Fruit fly (Drosophila melanogaster) whole organism, embryonic: Measurements from ENCODE around the gene CG14269.

Experiments
- CG10366 ChIP-seq: fragments of 200-800 bp; sonication (Bioruptor generic); IDR thresholded peaks from 2 replicates; pipeline ENCODE4 v1.3.6; 2022; ENCODE audit warnings: missing biosample characterization, missing genetic modification characterization
- CG12155 ChIP-seq: fragments of 200-800 bp; sonication (Bioruptor generic); optimal IDR thresholded peaks from 3 replicates; lab custom pipeline; 2016; ENCODE audit warnings: missing biosample characterization, missing genetic modification characterization
- CG12769 ChIP-seq: fragments of 200-800 bp; sonication (Bioruptor generic); optimal IDR thresholded peaks from 2 replicates; lab custom pipeline; 2019; ENCODE audit warnings: missing biosample characterization, mild to moderate bottlenecking, missing genetic modification characterization, moderate library complexity
- CG13123 ChIP-seq: fragments of 200-800 bp; sonication (Bioruptor generic); optimal IDR thresholded peaks from 2 replicates; lab custom pipeline; 2016; ENCODE audit warnings: missing biosample characterization, missing genetic modification characterization
- CG15269 ChIP-seq: fragments of 200-800 bp; sonication (Bioruptor generic); optimal IDR thresholded peaks from 2 replicates; lab custom pipeline; 2018; ENCODE audit warnings: missing biosample characterization, mild to moderate bottlenecking, missing genetic modification characterization, moderate library complexity
- CG1832 ChIP-seq: fragments of 200-800 bp; sonication (Bioruptor generic); optimal IDR thresholded peaks from 2 replicates; lab custom pipeline; 2017; ENCODE audit warnings: missing biosample characterization, mild to moderate bottlenecking, missing genetic modification characterization, inconsistent platforms
- CG2875 ChIP-seq: fragments of 200-800 bp; sonication (Bioruptor generic); optimal IDR thresholded peaks from 2 replicates; lab custom pipeline; 2017; ENCODE audit warnings: missing biosample characterization, mild to moderate bottlenecking, missing genetic modification characterization, missing genetic modification reagents
- CG32772 ChIP-seq: fragments of 200-800 bp; sonication (Bioruptor generic); IDR thresholded peaks from 2 replicates; pipeline ENCODE4 v1.3.6; 2022; ENCODE audit warnings: missing biosample characterization, missing genetic modification characterization
- CG34422 ChIP-seq: fragments of 200-800 bp; sonication (Bioruptor generic); IDR thresholded peaks from 3 replicates; pipeline ENCODE4 v1.3.6; 2022; ENCODE audit warnings: missing biosample characterization, missing genetic modification characterization
- CG3726 ChIP-seq: fragments of 200-800 bp; sonication (Bioruptor generic); IDR thresholded peaks from 3 replicates; pipeline ENCODE4, ENCODE4 v1.3.6; 2022; ENCODE audit warnings: missing biosample characterization, missing genetic modification characterization
- CG4730 ChIP-seq: fragments of 200-800 bp; sonication (Bioruptor generic); IDR thresholded peaks from 2 replicates; pipeline ENCODE4 v1.3.6; 2022; ENCODE audit warnings: missing biosample characterization, missing genetic modification characterization
- CG6683 ChIP-seq: fragments of 200-800 bp; sonication (Bioruptor generic); optimal IDR thresholded peaks from 2 replicates; lab custom pipeline; 2017; ENCODE audit warnings: missing biosample characterization, mild to moderate bottlenecking, missing genetic modification characterization, missing genetic modification reagents
- CG6689 ChIP-seq: fragments of 200-800 bp; sonication (Bioruptor generic); IDR thresholded peaks from 2 replicates; pipeline ENCODE4 v1.3.6; 2022; ENCODE audit warnings: missing biosample characterization, missing genetic modification characterization
- Dip3 ChIP-seq: fragments of 200-800 bp; sonication (Bioruptor generic); optimal IDR thresholded peaks from 3 replicates; lab custom pipeline; 2016; ENCODE audit warnings: missing biosample characterization, missing genetic modification characterization
- E2f1 ChIP-seq: fragments of 200-800 bp; sonication (Bioruptor generic); IDR thresholded peaks from 2 replicates; pipeline ENCODE4 v1.3.6; 2022; ENCODE audit warnings: missing biosample characterization, missing genetic modification characterization
- H2.0 ChIP-seq: fragments of 200-800 bp; sonication (Bioruptor generic); IDR thresholded peaks from 2 replicates; pipeline ENCODE4 v1.3.6; 2022; ENCODE audit warnings: missing biosample characterization, missing genetic modification characterization
- HLH4C ChIP-seq: fragments of 200-800 bp; sonication (Bioruptor generic); IDR thresholded peaks from 3 replicates; pipeline ENCODE4 v1.3.6; 2022; ENCODE audit warnings: missing biosample characterization, missing genetic modification characterization; ENCODE audit not compliant: partially characterized antibody
- Hr3 ChIP-seq: fragments of 200-800 bp; sonication (Bioruptor generic); optimal IDR thresholded peaks from 3 replicates; lab custom pipeline; 2016; ENCODE audit warnings: missing biosample characterization, missing genetic modification characterization
- Hr39 ChIP-seq: fragments of >200 bp; optimal IDR thresholded peaks from 2 replicates; lab custom pipeline; 2017
- Hsf ChIP-seq: fragments of 200-800 bp; sonication (Bioruptor generic); optimal IDR thresholded peaks from 3 replicates; lab custom pipeline; 2016; ENCODE audit warnings: missing biosample characterization, missing genetic modification characterization
- Lim3 ChIP-seq: fragments of 200-800 bp; sonication (Bioruptor generic); IDR thresholded peaks from 2 replicates; pipeline ENCODE4 v1.3.6; 2022; ENCODE audit warnings: missing biosample characterization, missing genetic modification characterization
- Myb ChIP-seq: fragments of 200-800 bp; sonication (Bioruptor generic); optimal IDR thresholded peaks from 2 replicates; lab custom pipeline; 2016; ENCODE audit warnings: missing biosample characterization, missing genetic modification characterization
- Oli ChIP-seq: fragments of 200-800 bp; sonication (Bioruptor generic); optimal IDR thresholded peaks from 2 replicates; lab custom pipeline; 2018; ENCODE audit warnings: missing biosample characterization, mild to moderate bottlenecking, missing genetic modification characterization, moderate library complexity
- Optix ChIP-seq: fragments of 200-800 bp; sonication (Bioruptor generic); IDR thresholded peaks from 3 replicates; pipeline ENCODE4 v1.3.6; 2022; ENCODE audit warnings: missing biosample characterization, missing genetic modification characterization
- Ptx1 ChIP-seq: fragments of 200-800 bp; sonication (Bioruptor generic); IDR thresholded peaks from 2 replicates; pipeline ENCODE4 v1.3.6; 2022; ENCODE audit warnings: missing biosample characterization, missing genetic modification characterization
- Sin3A ChIP-seq: fragments of >200 bp; optimal IDR thresholded peaks from 2 replicates; lab custom pipeline; 2018
- Sox102F ChIP-seq: fragments of 200-800 bp; sonication (Bioruptor generic); optimal IDR thresholded peaks from 2 replicates; lab custom pipeline; 2018; ENCODE audit warnings: missing biosample characterization, mild to moderate bottlenecking, missing genetic modification characterization, moderate library complexity
- Xbp1 ChIP-seq: fragments of 200-800 bp; sonication (Bioruptor generic); optimal IDR thresholded peaks from 3 replicates; lab custom pipeline; 2016; ENCODE audit warnings: missing biosample characterization, mild to moderate bottlenecking, missing genetic modification characterization
- br ChIP-seq: fragments of >200 bp; optimal IDR thresholded peaks from 2 replicates; lab custom pipeline; 2017
- chinmo ChIP-seq: fragments of 200-800 bp; sonication (Bioruptor generic); IDR thresholded peaks from 4 replicates; pipeline ENCODE4 v1.3.6; 2022; ENCODE audit warnings: missing biosample characterization, missing genetic modification characterization; ENCODE audit not compliant: partially characterized antibody
- dmrt11E ChIP-seq: fragments of 200-800 bp; sonication (Bioruptor generic); optimal IDR thresholded peaks from 3 replicates; lab custom pipeline; 2018; ENCODE audit warnings: missing biosample characterization, mild to moderate bottlenecking, missing genetic modification characterization, moderate library complexity
- ems ChIP-seq: fragments of 200-800 bp; sonication (Bioruptor generic); optimal IDR thresholded peaks from 3 replicates; lab custom pipeline; 2016; ENCODE audit warnings: missing biosample characterization, missing genetic modification characterization
- fd3F ChIP-seq: fragments of 200-800 bp; sonication (Bioruptor generic); optimal IDR thresholded peaks from 2 replicates; lab custom pipeline; 2018; ENCODE audit warnings: missing biosample characterization, mild to moderate bottlenecking, missing genetic modification characterization, moderate library complexity
- gcm ChIP-seq: fragments of 200-800 bp; sonication (Bioruptor generic); optimal IDR thresholded peaks from 2 replicates; lab custom pipeline; 2019; ENCODE audit warnings: missing biosample characterization, mild to moderate bottlenecking, missing genetic modification characterization, moderate library complexity
- gem ChIP-seq: fragments of 200-800 bp; sonication (Bioruptor generic); optimal IDR thresholded peaks from 2 replicates; lab custom pipeline; 2019; ENCODE audit warnings: missing biosample characterization, mild to moderate bottlenecking, missing genetic modification characterization, moderate library complexity
- ind ChIP-seq: fragments of 200-800 bp; sonication (Bioruptor generic); optimal IDR thresholded peaks from 3 replicates; lab custom pipeline; 2016; ENCODE audit warnings: missing biosample characterization, missing genetic modification characterization
- kay ChIP-seq: fragments of 200-800 bp; sonication (Bioruptor generic); optimal IDR thresholded peaks from 2 replicates; lab custom pipeline; 2016; ENCODE audit warnings: missing biosample characterization, missing genetic modification characterization
- nerfin-1 ChIP-seq: fragments of 200-800 bp; sonication (Bioruptor generic); optimal IDR thresholded peaks from 3 replicates; lab custom pipeline; 2019; ENCODE audit warnings: missing biosample characterization, mild to moderate bottlenecking, missing genetic modification characterization, moderate library complexity
- nmo ChIP-seq: fragments of 200-800 bp; sonication (Bioruptor generic); optimal IDR thresholded peaks from 2 replicates; lab custom pipeline; 2018; ENCODE audit warnings: missing biosample characterization, mild to moderate bottlenecking, missing genetic modification characterization, moderate library complexity
- pita ChIP-seq: fragments of 200-800 bp; sonication (Bioruptor generic); optimal IDR thresholded peaks from 2 replicates; lab custom pipeline; 2017; ENCODE audit warnings: missing biosample characterization, mild to moderate bottlenecking, missing genetic modification characterization
- ro ChIP-seq: fragments of 200-800 bp; sonication (Bioruptor generic); IDR thresholded peaks from 2 replicates; pipeline ENCODE4 v1.3.6; 2022; ENCODE audit warnings: missing biosample characterization, missing genetic modification characterization
- run ChIP-seq: fragments of 200-800 bp; sonication (Bioruptor generic); optimal IDR thresholded peaks from 3 replicates; lab custom pipeline; 2018; ENCODE audit warnings: missing biosample characterization, mild to moderate bottlenecking, missing genetic modification characterization
- slp2 ChIP-seq: fragments of 200-800 bp; sonication (Bioruptor generic); optimal IDR thresholded peaks from 2 replicates; lab custom pipeline; 2016; ENCODE audit warnings: missing biosample characterization, missing genetic modification characterization
- so ChIP-seq: fragments of 200-800 bp; sonication (Bioruptor generic); IDR thresholded peaks from 3 replicates; pipeline ENCODE4 v1.3.6; 2022; ENCODE audit warnings: missing biosample characterization, missing genetic modification characterization
- sqz ChIP-seq: fragments of 200-800 bp; sonication (Bioruptor generic); optimal IDR thresholded peaks from 3 replicates; lab custom pipeline; 2018; ENCODE audit warnings: missing biosample characterization, mild to moderate bottlenecking, missing genetic modification characterization
- sug ChIP-seq: fragments of 200-800 bp; optimal IDR thresholded peaks from 2 replicates; lab custom pipeline; 2019; ENCODE audit warnings: missing biosample characterization, mild to moderate bottlenecking, missing genetic modification characterization, moderate library complexity
- tap ChIP-seq: fragments of 200-800 bp; optimal IDR thresholded peaks from 3 replicates; lab custom pipeline; 2019; ENCODE audit warnings: missing biosample characterization, mild to moderate bottlenecking, missing genetic modification characterization, moderate library complexity
- tin ChIP-seq: fragments of 200-800 bp; sonication (Bioruptor generic); optimal IDR thresholded peaks from 3 replicates; lab custom pipeline; 2016; ENCODE audit warnings: missing biosample characterization, missing genetic modification characterization
- toy ChIP-seq: fragments of 200-800 bp; sonication (Bioruptor generic); IDR thresholded peaks from 2 replicates; pipeline ENCODE4 v1.3.6; 2022; ENCODE audit warnings: missing biosample characterization, missing genetic modification characterization
- trem ChIP-seq: fragments of 200-800 bp; optimal IDR thresholded peaks from 3 replicates; lab custom pipeline; 2019; ENCODE audit warnings: missing biosample characterization, mild to moderate bottlenecking, missing genetic modification characterization, moderate library complexity
- tup ChIP-seq: fragments of 200-800 bp; sonication (Bioruptor generic); optimal IDR thresholded peaks from 2 replicates; lab custom pipeline; 2016; ENCODE audit warnings: missing biosample characterization, mild to moderate bottlenecking, missing genetic modification characterization, moderate library complexity
- zen ChIP-seq: fragments of 200-800 bp; sonication (Bioruptor generic); optimal IDR thresholded peaks from 3 replicates; lab custom pipeline; 2018; ENCODE audit warnings: missing biosample characterization, mild to moderate bottlenecking, missing genetic modification characterization, moderate library complexity

CG14269 gene

dm6 chrX:3431641-3432040 is 4.0 kb downstream of the CG14269 start (continued):
- TF ChIP-seq Oli (peak; percentile 78), CG4730 (GFP tag; lab: Robert Waterston, UW) (peak; percentile 52), pita (no peak), Hr3 (GFP tag; lab: Kevin White, UChicago) (peak; percentile 53), CG13123 (peak; percentile 15), tap (tag; lab: Kevin White, UChicago) (peak; percentile 58), ro (0 out of 2 replicates have a peak, but pooled peaks have one; percentile 24), CG6689 (GFP tag; lab: Robert Waterston, UW) (peak; percentile 82), nmo (GFP tag; lab: Kevin White, UChicago) (peak; percentile 81), Ptx1 (GFP tag; lab: Robert Waterston, UW) (peak; percentile 87), nerfin-1 (tag; lab: Kevin White, UChicago) (peak; percentile 34), run (peak; percentile 19), tup (no peak), HLH4C (GFP tag; lab: Robert Waterston, UW) (no peak), CG12155 (GFP tag; lab: Kevin White, UChicago) (peak; percentile 40), Dip3 (GFP tag; lab: Kevin White, UChicago) (peak; percentile 22), H2.0 (GFP tag; lab: Robert Waterston, UW) (peak; percentile 70), Myb (GFP tag; lab: Kevin White, UChicago) (no peak), ems (peak; percentile 25), tin (GFP tag; lab: Kevin White, UChicago) (peak; percentile 24), CG2875 (GFP tag; lab: Kevin White, UChicago) (peak; percentile 27), slp2 (GFP tag; lab: Kevin White, UChicago) (no peak), CG1832 (no peak), sug (tag; lab: Kevin White, UChicago) (peak; percentile 68), Sox102F (GFP tag; lab: Kevin White, UChicago) (peak; percentile 81), Hr39 (no peak), br (no peak), kay (peak; percentile 31), gem (tag; lab: Kevin White, UChicago) (peak; percentile 85), Sin3A (lab: Kevin White, UChicago) (no peak), CG6683 (GFP tag; lab: Kevin White, UChicago) (no peak), sqz (peak; percentile 61), CG34422 (peak; percentile 83), CG32772 (GFP tag; lab: Robert Waterston, UW) (peak; percentile 82), gcm (GFP tag; lab: Kevin White, UChicago) (peak; percentile 46), CG15269 (tag; lab: Kevin White, UChicago) (peak; percentile 83), trem (tag; lab: Kevin White, UChicago) (peak; percentile 3), E2f1 (GFP tag; lab: Robert Waterston, UW) (peak; percentile 82), toy (GFP tag; lab: Robert Waterston, UW) (peak; percentile 15; the same call in 1 of the 2 replicates), Xbp1 (peak; percentile 69), chinmo (peak; percentile 76; the same call in 1 of the 4 replicates), zen (tag; lab: Kevin White, UChicago) (peak; percentile 30), dmrt11E (peak; percentile 36), ind (GFP tag; lab: Kevin White, UChicago) (peak; percentile 32), Lim3 (GFP tag; lab: Robert Waterston, UW) (peak; percentile 61; the same call in 1 of the 2 replicates), fd3F (GFP tag; lab: Kevin White, UChicago) (peak; percentile 60), CG12769 (tag; lab: Kevin White, UChicago) (peak; percentile 1), so (GFP tag; lab: Robert Waterston, UW) (peak; percentile 73; the same call in 2 of the 3 replicates), CG3726 (peak; percentile 69; the same call in 1 of the 3 replicates), CG10366 (GFP tag; lab: Robert Waterston, UW) (peak; percentile 85), Optix (no peak), Hsf (GFP tag; lab: Kevin White, UChicago) (peak; percentile 32)
